Worm (Caenorhabditis elegans) whole organism, late embryonic: ENCODE results near the gene lgc-21.

ENCODE experiments used
- C38D4.7 ChIP-seq: fragments of 200-800 bp; sonication (Bioruptor generic); optimal IDR thresholded peaks from 2 replicates; lab custom pipeline; 2018; ENCODE audit warnings: mild to moderate bottlenecking, missing genetic modification characterization, moderate library complexity, missing compliant biosample characterization
- K02D7.2 ChIP-seq: sonication (generic microtip); optimal IDR thresholded peaks from 2 replicates; lab custom pipeline; 2017; ENCODE audit warnings: mild to moderate bottlenecking, missing genetic modification characterization, missing compliant biosample characterization
- K09A11.1 ChIP-seq: sonication (generic microtip); optimal IDR thresholded peaks from 2 replicates; lab custom pipeline; 2017; ENCODE audit warnings: antibody characterized with exemption, mild to moderate bottlenecking, missing genetic modification characterization, missing compliant biosample characterization; ENCODE audit not compliant: insufficient read depth
- T23F11.4 ChIP-seq: fragments of 200-800 bp; sonication (Bioruptor generic); optimal IDR thresholded peaks from 2 replicates; lab custom pipeline; 2018; ENCODE audit warnings: mild to moderate bottlenecking, missing genetic modification characterization, missing compliant biosample characterization
- Y22D7AL.16 ChIP-seq: sonication (generic microtip); optimal IDR thresholded peaks from 2 replicates; lab custom pipeline; 2016; ENCODE audit warnings: missing genetic modification characterization, missing compliant biosample characterization
- ahr-1 ChIP-seq: sonication (generic microtip); optimal IDR thresholded peaks from 2 replicates; lab custom pipeline; 2016; ENCODE audit warnings: missing genetic modification characterization, missing compliant biosample characterization
- ama-1 ChIP-seq: fragments of 150-350 bp; optimal IDR thresholded peaks from 2 replicates; lab custom pipeline; 2014
- ceh-14 ChIP-seq: sonication (generic microtip); optimal IDR thresholded peaks from 2 replicates; lab custom pipeline; 2016; ENCODE audit warnings: missing genotype, missing genetic modification characterization, missing compliant biosample characterization
- ceh-18 ChIP-seq: sonication (generic microtip); optimal IDR thresholded peaks from 2 replicates; lab custom pipeline; 2016; ENCODE audit warnings: missing genetic modification characterization, missing compliant biosample characterization
- ceh-19 ChIP-seq: fragments of 200-800 bp; sonication (Bioruptor generic); optimal IDR thresholded peaks from 2 replicates; lab custom pipeline; 2018; ENCODE audit warnings: mild to moderate bottlenecking, missing genetic modification characterization, missing compliant biosample characterization
- ceh-2 ChIP-seq: sonication (generic microtip); optimal IDR thresholded peaks from 2 replicates; lab custom pipeline; 2016; ENCODE audit warnings: missing genotype, missing genetic modification characterization, missing compliant biosample characterization
- ceh-24 ChIP-seq: sonication (generic microtip); optimal IDR thresholded peaks from 2 replicates; lab custom pipeline; 2016; ENCODE audit warnings: mild to moderate bottlenecking, missing genetic modification characterization, missing compliant biosample characterization
- ceh-30 ChIP-seq: fragments of 150-350 bp; optimal IDR thresholded peaks from 2 replicates; lab custom pipeline; 2014; ENCODE audit warnings: missing biosample characterization, missing genetic modification characterization
- ceh-31 ChIP-seq: sonication (generic microtip); optimal IDR thresholded peaks from 2 replicates; lab custom pipeline; 2016; ENCODE audit warnings: missing genetic modification characterization, missing compliant biosample characterization
- ceh-34 ChIP-seq: sonication (generic microtip); optimal IDR thresholded peaks from 2 replicates; lab custom pipeline; 2016; ENCODE audit warnings: mild to moderate bottlenecking, missing genetic modification characterization, missing compliant biosample characterization
- ceh-6 ChIP-seq: fragments of 200-800 bp; sonication (Bioruptor generic); optimal IDR thresholded peaks from 2 replicates; lab custom pipeline; 2018; ENCODE audit warnings: mild to moderate bottlenecking, missing genetic modification characterization, missing compliant biosample characterization
- ceh-9 ChIP-seq: sonication (generic microtip); optimal IDR thresholded peaks from 2 replicates; lab custom pipeline; 2016; ENCODE audit warnings: mild to moderate bottlenecking, missing genetic modification characterization, inconsistent platforms, missing compliant biosample characterization
- che-1 ChIP-seq: sonication (generic microtip); optimal IDR thresholded peaks from 2 replicates; lab custom pipeline; 2016; ENCODE audit warnings: mild to moderate bottlenecking, missing genetic modification characterization, missing compliant biosample characterization
- dmd-4 ChIP-seq: sonication (generic microtip); optimal IDR thresholded peaks from 2 replicates; lab custom pipeline; 2016; ENCODE audit warnings: borderline replicate concordance, missing genetic modification characterization, missing compliant biosample characterization
- elt-2 ChIP-seq: sonication (generic microtip); optimal IDR thresholded peaks from 2 replicates; lab custom pipeline; 2016; ENCODE audit warnings: missing genetic modification reagents, missing genetic modification characterization, missing compliant biosample characterization
- elt-4 ChIP-seq: sonication (generic microtip); optimal IDR thresholded peaks from 2 replicates; lab custom pipeline; 2016; ENCODE audit warnings: missing genetic modification characterization, missing compliant biosample characterization
- ets-4 ChIP-seq: sonication (generic microtip); optimal IDR thresholded peaks from 2 replicates; lab custom pipeline; 2016; ENCODE audit warnings: missing genetic modification characterization, missing compliant biosample characterization
- eyg-1 ChIP-seq: sonication (generic microtip); optimal IDR thresholded peaks from 2 replicates; lab custom pipeline; 2016; ENCODE audit warnings: missing genotype, missing genetic modification characterization, missing compliant biosample characterization
- fax-1 ChIP-seq: sonication (generic microtip); optimal IDR thresholded peaks from 2 replicates; lab custom pipeline; 2016; ENCODE audit warnings: missing genotype, missing genetic modification characterization, missing compliant biosample characterization
- fkh-10 ChIP-seq: fragments of 150-350 bp; optimal IDR thresholded peaks from 2 replicates; lab custom pipeline; 2014; ENCODE audit warnings: missing biosample characterization, missing genetic modification reagents, missing genetic modification characterization
- fkh-6 ChIP-seq: sonication (generic microtip); optimal IDR thresholded peaks from 2 replicates; lab custom pipeline; 2016; ENCODE audit warnings: missing genetic modification characterization, missing compliant biosample characterization
- hlh-13 ChIP-seq: fragments of 200-800 bp; sonication (Bioruptor generic); optimal IDR thresholded peaks from 2 replicates; lab custom pipeline; 2018; ENCODE audit warnings: mild to moderate bottlenecking, missing genetic modification characterization, missing compliant biosample characterization
- hlh-30 ChIP-seq: sonication (generic microtip); optimal IDR thresholded peaks from 2 replicates; lab custom pipeline; 2017; ENCODE audit warnings: antibody characterized with exemption, missing genetic modification characterization, missing compliant biosample characterization; ENCODE audit not compliant: insufficient read depth
- hlh-6 ChIP-seq: sonication (generic microtip); optimal IDR thresholded peaks from 2 replicates; lab custom pipeline; 2016; ENCODE audit warnings: missing genotype, missing genetic modification characterization, missing compliant biosample characterization
- lin-11 ChIP-seq: fragments of 200-800 bp; sonication (Bioruptor generic); optimal IDR thresholded peaks from 2 replicates; lab custom pipeline; 2018; ENCODE audit warnings: mild to moderate bottlenecking, missing genetic modification characterization, missing compliant biosample characterization
- madf-2 ChIP-seq: sonication (generic microtip); optimal IDR thresholded peaks from 2 replicates; lab custom pipeline; 2017; ENCODE audit warnings: missing genetic modification characterization, missing compliant biosample characterization
- nfya-1 ChIP-seq: sonication (generic microtip); optimal IDR thresholded peaks from 2 replicates; lab custom pipeline; 2017; ENCODE audit warnings: missing genetic modification characterization, mild to moderate bottlenecking, missing compliant biosample characterization, antibody characterized with exemption, moderate library complexity
- nhr-11 ChIP-seq: fragments of 150-350 bp; optimal IDR thresholded peaks from 2 replicates; lab custom pipeline; 2014; ENCODE audit warnings: missing biosample characterization, missing genetic modification characterization
- nhr-232 ChIP-seq: sonication (generic microtip); optimal IDR thresholded peaks from 2 replicates; lab custom pipeline; 2016; ENCODE audit warnings: missing genetic modification characterization, missing compliant biosample characterization
- odd-2 ChIP-seq: sonication (generic microtip); optimal IDR thresholded peaks from 2 replicates; lab custom pipeline; 2017; ENCODE audit warnings: antibody characterized with exemption, mild to moderate bottlenecking, missing genetic modification characterization, missing compliant biosample characterization
- pag-3 ChIP-seq: sonication (generic microtip); optimal IDR thresholded peaks from 2 replicates; lab custom pipeline; 2016; ENCODE audit warnings: missing compliant biosample characterization, missing genetic modification characterization, borderline replicate concordance
- pax-1 ChIP-seq: fragments of 150-350 bp; optimal IDR thresholded peaks from 2 replicates; lab custom pipeline; 2014; ENCODE audit warnings: missing biosample characterization, missing genetic modification characterization
- pha-2 ChIP-seq: sonication (generic microtip); optimal IDR thresholded peaks from 2 replicates; lab custom pipeline; 2017; ENCODE audit warnings: mild to moderate bottlenecking, missing genetic modification characterization, missing compliant biosample characterization
- pha-4 ChIP-seq: fragments of 150-350 bp; optimal IDR thresholded peaks from 2 replicates; lab custom pipeline; 2018; ENCODE audit warnings: missing biosample characterization, missing genetic modification reagents, missing genetic modification characterization
- pros-1 ChIP-seq: fragments of 150-350 bp; optimal IDR thresholded peaks from 2 replicates; lab custom pipeline; 2014; ENCODE audit warnings: missing biosample characterization, missing genetic modification reagents, missing genetic modification characterization
- ref-2 ChIP-seq: sonication (generic microtip); optimal IDR thresholded peaks from 2 replicates; lab custom pipeline; 2016; ENCODE audit warnings: missing genetic modification characterization, missing compliant biosample characterization
- rnt-1 ChIP-seq: sonication (generic microtip); optimal IDR thresholded peaks from 2 replicates; lab custom pipeline; 2016; ENCODE audit warnings: missing genetic modification characterization, missing compliant biosample characterization
- sdc-2 ChIP-seq: sonication (generic microtip); optimal IDR thresholded peaks from 2 replicates; lab custom pipeline; 2016; ENCODE audit warnings: missing genotype, missing genetic modification characterization, missing compliant biosample characterization
- sox-2 ChIP-seq: fragments of 200-800 bp; sonication (Bioruptor generic); IDR thresholded peaks from 2 replicates; pipeline ENCODE4 v1.3.6; 2022; ENCODE audit warnings: missing genetic modification reagents, missing genetic modification characterization, missing compliant biosample characterization
- sox-4 ChIP-seq: sonication (generic microtip); optimal IDR thresholded peaks from 2 replicates; lab custom pipeline; 2017; ENCODE audit warnings: mild to moderate bottlenecking, missing genetic modification characterization, inconsistent platforms, missing compliant biosample characterization
- tbx-7 ChIP-seq: sonication (generic microtip); optimal IDR thresholded peaks from 2 replicates; lab custom pipeline; 2016; ENCODE audit warnings: missing genotype, missing genetic modification characterization, missing compliant biosample characterization
- unc-3 ChIP-seq, 2 experiments: fragments of 200-800 bp in 1 of 2; sonication (Bioruptor generic) in 1 of 2; sonication (generic microtip) in 1 of 2; conservative IDR thresholded peaks in 1 of 2; optimal IDR thresholded peaks in 1 of 2; 2 replicates each; pipeline versions ENCODE4 v1.3.6 to Lab custom; 2016 to 2022; ENCODE audit warnings: missing compliant biosample characterization in 2 of 2, missing genetic modification characterization in 2 of 2, missing genetic modification reagents in 1 of 2
- unc-42 ChIP-seq: sonication (generic microtip); optimal IDR thresholded peaks from 2 replicates; lab custom pipeline; 2016; ENCODE audit warnings: missing genotype, missing genetic modification characterization, missing compliant biosample characterization
- unc-55 ChIP-seq: sonication (generic microtip); optimal IDR thresholded peaks from 2 replicates; lab custom pipeline; 2017; ENCODE audit warnings: missing biosample characterization, missing genetic modification reagents, missing genetic modification characterization
- zip-5 ChIP-seq: sonication (generic microtip); optimal IDR thresholded peaks from 2 replicates; lab custom pipeline; 2016; ENCODE audit warnings: missing genetic modification characterization, missing compliant biosample characterization
- ztf-16 ChIP-seq: sonication (generic microtip); optimal IDR thresholded peaks from 2 replicates; lab custom pipeline; 2017; ENCODE audit warnings: missing genetic modification characterization, missing compliant biosample characterization

Gene lgc-21

ce11 chrX:14015808-14016207 lies 52.0 kb downstream of the lgc-21 start (continued):
- TF ChIP-seq ceh-9 (tag; lab: Kevin White, UChicago): peak; percentile 2
- peak; percentile 86 for TF ChIP-seq hlh-6 (tag; lab: Kevin White, UChicago)
- TF ChIP-seq ref-2 (tag; lab: Kevin White, UChicago): peak; percentile 76
- no peak for TF ChIP-seq K09A11.1 (tag; lab: Kevin White, UChicago)
- peak; percentile 81 for TF ChIP-seq pha-2 (tag; lab: Kevin White, UChicago)
- TF ChIP-seq Y22D7AL.16 (tag; lab: Kevin White, UChicago): peak; percentile 81
- TF ChIP-seq ztf-16: peak; percentile 65
- no peak for TF ChIP-seq fkh-10 (GFP tag; lab: Kevin White, UChicago)
- TF ChIP-seq ceh-34 (tag; lab: Kevin White, UChicago): peak; percentile 70
- TF ChIP-seq ceh-30 (tag; lab: Kevin White, UChicago): peak; percentile 65
- TF ChIP-seq ceh-19 (GFP tag; lab: Kevin White, UChicago): peak; percentile 86
- TF ChIP-seq ets-4: peak; percentile 37
- no peak for TF ChIP-seq pros-1 (tag; lab: Kevin White, UChicago)
- TF ChIP-seq lin-11 (tag; lab: Kevin White, UChicago): peak; percentile 72
- peak; percentile 62 for TF ChIP-seq fax-1 (tag; lab: Kevin White, UChicago)
- TF ChIP-seq pax-1 (tag; lab: Kevin White, UChicago): no peak
- TF ChIP-seq pag-3 (tag; lab: Kevin White, UChicago): peak; percentile 63
- TF ChIP-seq zip-5 (tag; lab: Kevin White, UChicago): peak; percentile 39
- TF ChIP-seq ceh-31: peak; percentile 64
- TF ChIP-seq ceh-24 (tag; lab: Kevin White, UChicago): peak; percentile 80
- TF ChIP-seq ahr-1 (tag; lab: Kevin White, UChicago): peak; percentile 63
- TF ChIP-seq sox-4 (tag; lab: Kevin White, UChicago): peak; percentile 83
- no peak for TF ChIP-seq nhr-11 (tag; lab: Kevin White, UChicago)
- peak; percentile 84 for TF ChIP-seq madf-2 (tag; lab: Kevin White, UChicago)
- TF ChIP-seq odd-2 (tag; lab: Kevin White, UChicago): no peak
- TF ChIP-seq hlh-30 (tag; lab: Kevin White, UChicago): no peak
- peak; percentile 64 for TF ChIP-seq ceh-18 (tag; lab: Kevin White, UChicago)
- TF ChIP-seq che-1 (tag; lab: Kevin White, UChicago): peak; percentile 81
- TF ChIP-seq C38D4.7 (GFP tag; lab: Kevin White, UChicago): peak; percentile 80
- peak; percentile 68 for TF ChIP-seq hlh-13 (GFP tag; lab: Kevin White, UChicago)
- TF ChIP-seq ceh-6 (GFP tag; lab: Kevin White, UChicago): peak; percentile 82
- peak; percentile 86 for TF ChIP-seq elt-2 (tag; lab: Kevin White, UChicago)
- peak; percentile 50; the same call in 1 of the 2 replicates for TF ChIP-seq sox-2 (GFP tag; lab: Robert Waterston, UW)
- TF ChIP-seq nfya-1 (tag; lab: Kevin White, UChicago): peak; percentile 63
- peak; percentile 31 for TF ChIP-seq tbx-7 (tag; lab: Kevin White, UChicago)
- TF ChIP-seq fkh-6 (tag; lab: Kevin White, UChicago): peak; percentile 43
- TF ChIP-seq ceh-2 (tag; lab: Kevin White, UChicago): peak; percentile 78
- peak; percentile 64 for TF ChIP-seq nhr-232 (tag; lab: Kevin White, UChicago)
- TF ChIP-seq eyg-1 (tag; lab: Kevin White, UChicago): peak; percentile 67
- TF ChIP-seq elt-4 (tag; lab: Kevin White, UChicago): no peak
- peak; percentile 71 for TF ChIP-seq dmd-4 (tag; lab: Kevin White, UChicago)
- TF ChIP-seq pha-4 (tag; lab: Kevin White, UChicago): no peak
- TF ChIP-seq ceh-14: peak; percentile 90
- peak; percentile 85 for TF ChIP-seq sdc-2 (tag; lab: Kevin White, UChicago)
- TF ChIP-seq unc-3 (GFP tag; conservative IDR thresholded peaks at IDR 0.05; lab: Robert Waterston, UW): peak; percentile 78
- peak; percentile 78 for TF ChIP-seq unc-3 (tag; optimal IDR thresholded peaks at IDR 0.05; lab: Kevin White, UChicago)
- peak; percentile 52 for TF ChIP-seq unc-42 (tag; lab: Kevin White, UChicago)
- peak; percentile 80 for TF ChIP-seq rnt-1
- TF ChIP-seq unc-55 (GFP tag; lab: Kevin White, UChicago): peak; percentile 74
- peak; percentile 69 for TF ChIP-seq K02D7.2 (tag; lab: Kevin White, UChicago)
- TF ChIP-seq T23F11.4 (GFP tag; lab: Kevin White, UChicago): peak; percentile 76
- TF ChIP-seq ama-1 (lab: Kevin White, UChicago): no peak
- TF ChIP-seq, all 69 proteins: peak for 55
